Fruit fly (Drosophila melanogaster): ENCODE data around the gene Eip93F.

Eip93F gene

DNA sequence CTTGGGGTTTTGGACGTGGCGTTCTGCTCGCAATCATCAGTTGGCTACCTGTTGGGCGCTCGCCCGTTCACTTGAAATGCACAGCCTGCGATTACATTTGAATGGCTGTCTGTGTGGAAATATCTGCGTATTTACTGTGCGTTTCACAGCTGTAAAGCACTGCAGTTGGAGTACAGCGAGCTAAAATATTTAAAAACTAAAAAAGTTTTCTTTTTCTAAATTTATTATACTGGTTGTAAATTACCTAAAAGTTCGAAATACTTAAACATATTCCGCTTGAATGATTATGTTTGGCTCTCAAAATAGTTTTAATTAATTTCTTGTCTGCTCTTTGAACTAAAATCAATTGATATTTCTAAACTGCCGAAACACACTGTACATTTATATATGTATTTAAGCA is 97.3 kb downstream of the Eip93F start:
- TF ChIP-seq Eip78C (GFP tag) = peak; percentile 64
- TF ChIP-seq eg (GFP tag; IDR thresholded peaks at IDR 0.05) = peak; percentile 40; the same call in 1 of the 3 replicates
- TF ChIP-seq Lpt (GFP tag; optimal IDR thresholded peaks at IDR 0.05) = no peak
- TF ChIP-seq ss (GFP tag; optimal IDR thresholded peaks at IDR 0.05) = no peak
- TF ChIP-seq esn (GFP tag; optimal IDR thresholded peaks at IDR 0.05) = peak; percentile 13
- TF ChIP-seq Blimp-1 (GFP tag; optimal IDR thresholded peaks at IDR 0.05) = no peak
- TF ChIP-seq Eip75B (GFP tag; optimal IDR thresholded peaks at IDR 0.05) = no peak
- peak; percentile 13 for TF ChIP-seq lz (GFP tag; optimal IDR thresholded peaks at IDR 0.05)
- TF ChIP-seq CG31627 (GFP tag; optimal IDR thresholded peaks at IDR 0.05) = peak; percentile 19
- TF ChIP-seq CG8119 (GFP tag; IDR thresholded peaks at IDR 0.05) = peak; percentile 30; the same call in 1 of the 3 replicates
- no peak for TF ChIP-seq CG6792 (GFP tag; optimal IDR thresholded peaks at IDR 0.05)
- TF ChIP-seq achi (GFP tag; optimal IDR thresholded peaks at IDR 0.05) = peak; percentile 2
- TF ChIP-seq CG11762 (GFP tag; optimal IDR thresholded peaks at IDR 0.05; ENCODE audit: insufficient read depth) = no peak
- TF ChIP-seq CG15336 (GFP tag; IDR thresholded peaks at IDR 0.05) = peak; percentile 55
- peak; percentile 12 for TF ChIP-seq acj6 (GFP tag; optimal IDR thresholded peaks at IDR 0.05)
- no peak for TF ChIP-seq CG1621 (tag; optimal IDR thresholded peaks at IDR 0.05)
- TF ChIP-seq Hr39 (GFP tag; optimal IDR thresholded peaks at IDR 0.05) = peak; percentile 15
- TF ChIP-seq Met (GFP tag; optimal IDR thresholded peaks at IDR 0.05) = peak; percentile 10
- no peak for TF ChIP-seq CG3032 (tag; optimal IDR thresholded peaks at IDR 0.05)
- peak; percentile 22 for TF ChIP-seq topi (GFP tag; optimal IDR thresholded peaks at IDR 0.05)
- TF ChIP-seq CG3919 (GFP tag; optimal IDR thresholded peaks at IDR 0.05) = no peak
- peak; percentile 54 for TF ChIP-seq svp (GFP tag)

DNA sequence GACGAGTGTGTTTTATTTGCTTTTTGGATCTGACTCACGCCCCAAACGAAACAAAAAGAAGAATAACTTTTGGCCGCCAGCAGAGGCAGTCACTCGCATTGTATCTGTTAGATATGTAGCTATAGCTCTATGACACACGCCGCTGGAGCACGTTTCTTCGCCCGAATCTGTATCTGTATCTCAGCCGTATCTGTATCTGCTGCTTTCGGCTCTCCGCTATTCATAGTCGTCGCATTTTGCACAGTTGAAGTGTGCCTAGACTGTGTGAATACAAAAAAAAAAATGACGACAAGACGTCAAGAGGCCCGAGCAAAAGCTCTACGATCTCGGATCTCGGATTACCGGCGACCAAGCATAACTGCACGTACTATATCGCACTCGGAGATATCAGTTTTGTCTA is 97.8 kb downstream of the Eip93F start:
- no peak for TF ChIP-seq eg (GFP tag; IDR thresholded peaks at IDR 0.05)
- no peak for TF ChIP-seq Met (GFP tag; optimal IDR thresholded peaks at IDR 0.05)
- no peak for TF ChIP-seq dsx (GFP tag; optimal IDR thresholded peaks at IDR 0.05; ENCODE audit: poor library complexity, severe bottlenecking)
- no peak for TF ChIP-seq CG7368 (GFP tag; optimal IDR thresholded peaks at IDR 0.05)
- 0 out of 3 replicates have a peak, but pooled peaks have one; percentile 16 for TF ChIP-seq CG6163 (GFP tag; IDR thresholded peaks at IDR 0.05)
- no peak for TF ChIP-seq CG11902 (GFP tag; optimal IDR thresholded peaks at IDR 0.05)
- TF ChIP-seq fkh (GFP tag; optimal IDR thresholded peaks at IDR 0.05) = peak; percentile 33
- TF ChIP-seq fd59A (GFP tag; optimal IDR thresholded peaks at IDR 0.05) = no peak
- no peak for TF ChIP-seq CG31627 (GFP tag; optimal IDR thresholded peaks at IDR 0.05)

dm6 chr3R:22047412-22047811 is 98.5 kb downstream of the Eip93F start:
- TF ChIP-seq CG6163 (GFP tag; IDR thresholded peaks at IDR 0.05) (no peak), spab (GFP tag; optimal IDR thresholded peaks at IDR 0.05) (no peak), CG16779 (tag; optimal IDR thresholded peaks at IDR 0.05) (no peak), Sox14 (GFP tag; optimal IDR thresholded peaks at IDR 0.05) (no peak), CG10669 (GFP tag; optimal IDR thresholded peaks at IDR 0.05) (no peak), Smox (GFP tag; optimal IDR thresholded peaks at IDR 0.05) (no peak), vri (GFP tag; optimal IDR thresholded peaks at IDR 0.05) (no peak)

dm6 chr3R:22049134-22049796 is 100.4 kb downstream of the Eip93F start:
- TF ChIP-seq dsx (GFP tag; optimal IDR thresholded peaks at IDR 0.05; ENCODE audit: poor library complexity, severe bottlenecking) (peak; percentile 62), CG1621 (tag; optimal IDR thresholded peaks at IDR 0.05) (no peak), dac (GFP tag; optimal IDR thresholded peaks at IDR 0.05) (peak; percentile 39), CG3032 (tag; optimal IDR thresholded peaks at IDR 0.05) (peak; percentile 35), Hr4 (GFP tag; optimal IDR thresholded peaks at IDR 0.05) (peak; percentile 79), Lpt (GFP tag; optimal IDR thresholded peaks at IDR 0.05) (peak; percentile 65), lz (GFP tag; optimal IDR thresholded peaks at IDR 0.05) (peak; percentile 15), CG9139 (GFP tag; optimal IDR thresholded peaks at IDR 0.05) (no peak), CG6276 (GFP tag; optimal IDR thresholded peaks at IDR 0.05) (peak; percentile 66), CG6792 (GFP tag; optimal IDR thresholded peaks at IDR 0.05) (peak; percentile 29), CG7368 (GFP tag; optimal IDR thresholded peaks at IDR 0.05) (no peak), Ets96B (tag; optimal IDR thresholded peaks at IDR 0.05) (peak; percentile 55), Sox14 (GFP tag; optimal IDR thresholded peaks at IDR 0.05) (peak; percentile 56), salr (GFP tag; optimal IDR thresholded peaks at IDR 0.05) (peak in 1 of 2 experiments; percentile 50), net (GFP tag; optimal IDR thresholded peaks at IDR 0.05) (peak; percentile 62), Sox102F (GFP tag; optimal IDR thresholded peaks at IDR 0.05) (no peak), CG32006 (GFP tag; optimal IDR thresholded peaks at IDR 0.05) (peak; percentile 83), CG11294 (GFP tag; IDR thresholded peaks at IDR 0.05) (peak; percentile 60), CG6163 (GFP tag; IDR thresholded peaks at IDR 0.05) (peak; percentile 72), CG4318 (GFP tag; optimal IDR thresholded peaks at IDR 0.05) (peak; percentile 61), Eip78C (GFP tag) (peak; percentile 85)

All from whole organism, prepupa.